Fruit fly (Drosophila melanogaster) whole organism, embryonic: Measurements from ENCODE around the gene Pka-C1.
A peak's percentile ranks its signal among the peaks of the same experiment; 100 is the strongest.

Source experiments
- B-H1 ChIP-seq: fragments of 200-800 bp; sonication (Bioruptor generic); IDR thresholded peaks from 3 replicates; pipeline ENCODE4 v1.3.6; 2022; ENCODE audit warnings: missing biosample characterization, missing genetic modification characterization
- Blimp-1 ChIP-seq: fragments of 200-800 bp; sonication (Bioruptor generic); optimal IDR thresholded peaks from 3 replicates; lab custom pipeline; 2018; ENCODE audit warnings: missing biosample characterization, missing genetic modification characterization, mild to moderate bottlenecking, moderate library complexity, missing genetic modification reagents
- CG11085 ChIP-seq: fragments of 200-800 bp; sonication (Bioruptor generic); IDR thresholded peaks from 2 replicates; pipeline ENCODE4 v1.3.6; 2022; ENCODE audit warnings: missing biosample characterization, missing genetic modification characterization
- CG12155 ChIP-seq: fragments of 200-800 bp; sonication (Bioruptor generic); optimal IDR thresholded peaks from 3 replicates; lab custom pipeline; 2016; ENCODE audit warnings: missing biosample characterization, missing genetic modification characterization
- CG1233 ChIP-seq: fragments of 200-800 bp; sonication (Bioruptor generic); optimal IDR thresholded peaks from 4 replicates; lab custom pipeline; 2018; ENCODE audit warnings: missing biosample characterization, mild to moderate bottlenecking, missing genetic modification characterization
- CG13894 ChIP-seq: fragments of 200-800 bp; sonication (Bioruptor generic); optimal IDR thresholded peaks from 3 replicates; lab custom pipeline; 2018; ENCODE audit warnings: missing biosample characterization, mild to moderate bottlenecking, missing genetic modification characterization, moderate library complexity
- CG14710 ChIP-seq: fragments of 200-800 bp; sonication (Bioruptor generic); optimal IDR thresholded peaks from 3 replicates; lab custom pipeline; 2019; ENCODE audit warnings: missing biosample characterization, mild to moderate bottlenecking, missing genetic modification characterization, moderate library complexity
- CG14860 ChIP-seq: fragments of 200-800 bp; sonication (Bioruptor generic); IDR thresholded peaks from 3 replicates; pipeline ENCODE4 v1.3.6; 2022; ENCODE audit warnings: missing biosample characterization, missing genetic modification characterization; ENCODE audit not compliant: partially characterized antibody
- CG1603 ChIP-seq: fragments of 200-800 bp; sonication (Bioruptor generic); optimal IDR thresholded peaks from 2 replicates; lab custom pipeline; 2019; ENCODE audit warnings: missing biosample characterization, mild to moderate bottlenecking, missing genetic modification characterization, moderate library complexity
- CG18011 ChIP-seq: fragments of 200-800 bp; sonication (Bioruptor generic); optimal IDR thresholded peaks from 2 replicates; lab custom pipeline; 2017; ENCODE audit warnings: missing biosample characterization, missing genetic modification characterization, mild to moderate bottlenecking, moderate library complexity, missing genotype
- CG18619 ChIP-seq: fragments of 200-800 bp; sonication (Bioruptor generic); optimal IDR thresholded peaks from 3 replicates; lab custom pipeline; 2017; ENCODE audit warnings: missing biosample characterization, mild to moderate bottlenecking, missing genetic modification characterization
- CG33213 ChIP-seq: fragments of 200-800 bp; sonication (Bioruptor generic); optimal IDR thresholded peaks from 3 replicates; lab custom pipeline; 2016; ENCODE audit warnings: missing biosample characterization, missing genetic modification characterization
- CG33557 ChIP-seq: fragments of 200-800 bp; sonication (Bioruptor generic); optimal IDR thresholded peaks from 2 replicates; lab custom pipeline; 2019; ENCODE audit warnings: missing biosample characterization, mild to moderate bottlenecking, missing genetic modification characterization, moderate library complexity
- CG3726 ChIP-seq: fragments of 200-800 bp; sonication (Bioruptor generic); IDR thresholded peaks from 3 replicates; pipeline ENCODE4, ENCODE4 v1.3.6; 2022; ENCODE audit warnings: missing biosample characterization, missing genetic modification characterization
- CG8290 ChIP-seq, 3 experiments: fragments of 200-800 bp; sonication (Bioruptor generic); optimal IDR thresholded peaks; 2 replicates each; lab custom pipeline; 2016 to 2019; ENCODE audit warnings: missing biosample characterization in 3 of 3, missing genetic modification characterization in 3 of 3, mild to moderate bottlenecking in 2 of 3, moderate library complexity in 1 of 3
- CG9797 ChIP-seq: fragments of 200-800 bp; sonication (Bioruptor generic); optimal IDR thresholded peaks from 3 replicates; lab custom pipeline; 2018; ENCODE audit warnings: missing biosample characterization, mild to moderate bottlenecking, missing genetic modification characterization
- CG9876 ChIP-seq: fragments of 200-800 bp; sonication (Bioruptor generic); optimal IDR thresholded peaks from 2 replicates; lab custom pipeline; 2016; ENCODE audit warnings: missing biosample characterization, missing genetic modification characterization
- Deaf1 ChIP-seq: fragments of 200-800 bp; optimal IDR thresholded peaks from 3 replicates; lab custom pipeline; 2019; ENCODE audit warnings: missing biosample characterization, mild to moderate bottlenecking, missing genetic modification characterization, moderate library complexity
- Dip2 ChIP-seq: fragments of 200-800 bp; sonication (Bioruptor generic); IDR thresholded peaks from 2 replicates; pipeline ENCODE4 v1.3.6; 2022; ENCODE audit warnings: missing biosample characterization, missing genetic modification characterization
- Dip3 ChIP-seq: fragments of 200-800 bp; sonication (Bioruptor generic); optimal IDR thresholded peaks from 3 replicates; lab custom pipeline; 2016; ENCODE audit warnings: missing biosample characterization, missing genetic modification characterization
- MESR4 ChIP-seq: fragments of 200-800 bp; sonication (Bioruptor generic); optimal IDR thresholded peaks from 2 replicates; lab custom pipeline; 2018; ENCODE audit warnings: missing biosample characterization, mild to moderate bottlenecking, missing genetic modification characterization, moderate library complexity
- MTF-1 ChIP-seq: fragments of 200-800 bp; sonication (Bioruptor generic); optimal IDR thresholded peaks from 2 replicates; lab custom pipeline; 2018; ENCODE audit warnings: missing biosample characterization, mild to moderate bottlenecking, missing genetic modification characterization, borderline replicate concordance
- Nf-YB ChIP-seq: fragments of 200-800 bp; sonication (Bioruptor generic); optimal IDR thresholded peaks from 3 replicates; lab custom pipeline; 2019; ENCODE audit warnings: missing biosample characterization, mild to moderate bottlenecking, missing genetic modification characterization, moderate library complexity
- PHDP ChIP-seq: fragments of 200-800 bp; sonication (Bioruptor generic); optimal IDR thresholded peaks from 3 replicates; lab custom pipeline; 2018; ENCODE audit warnings: missing biosample characterization, mild to moderate bottlenecking, missing genetic modification characterization, moderate library complexity
- Sry-β ChIP-seq: fragments of 200-800 bp; sonication (Bioruptor generic); optimal IDR thresholded peaks from 2 replicates; lab custom pipeline; 2018; ENCODE audit warnings: missing biosample characterization, mild to moderate bottlenecking, missing genetic modification characterization, moderate library complexity
- Trl ChIP-seq, 3 experiments: fragments of >200 bp in 2 of 3; fragments of 200-800 bp in 1 of 3; sonication (Bioruptor generic) in 1 of 3; optimal IDR thresholded peaks; 2 replicates in 1 of 3; 3 replicates in 2 of 3; lab custom pipeline; 2016 to 2017; ENCODE audit warnings: missing biosample characterization in 1 of 3, missing genetic modification characterization in 1 of 3
- abd-A ChIP-seq: fragments of 200-800 bp; sonication (Bioruptor generic); optimal IDR thresholded peaks from 3 replicates; lab custom pipeline; 2019; ENCODE audit warnings: missing biosample characterization, mild to moderate bottlenecking, missing genetic modification characterization, moderate library complexity
- cg ChIP-seq: fragments of 200-800 bp; sonication (Bioruptor generic); optimal IDR thresholded peaks from 3 replicates; lab custom pipeline; 2019; ENCODE audit warnings: missing biosample characterization, mild to moderate bottlenecking, missing genetic modification characterization, moderate library complexity
- danr ChIP-seq: fragments of 200-800 bp; sonication (Bioruptor generic); IDR thresholded peaks from 2 replicates; pipeline ENCODE4 v1.3.6; 2022; ENCODE audit warnings: missing biosample characterization, missing genetic modification characterization
- dysf ChIP-seq: fragments of 200-800 bp; sonication (Bioruptor generic); IDR thresholded peaks from 3 replicates; pipeline ENCODE4 v1.3.6; 2022; ENCODE audit warnings: missing biosample characterization, missing genetic modification characterization
- h ChIP-seq: fragments of >200 bp; optimal IDR thresholded peaks from 2 replicates; lab custom pipeline; 2017
- lov ChIP-seq, 2 experiments: fragments of 200-800 bp in 1 of 2; fragments of >200 bp in 1 of 2; sonication (Bioruptor generic) in 1 of 2; IDR thresholded peaks in 1 of 2; optimal IDR thresholded peaks in 1 of 2; 2 replicates in 1 of 2; 3 replicates in 1 of 2; pipeline versions ENCODE4 v1.3.6 to Lab custom; 2017 to 2022; ENCODE audit warnings: missing biosample characterization in 1 of 2, missing genetic modification characterization in 1 of 2
- repo ChIP-seq: fragments of 200-800 bp; sonication (Bioruptor generic); optimal IDR thresholded peaks from 2 replicates; lab custom pipeline; 2016; ENCODE audit warnings: missing biosample characterization, missing genetic modification characterization
- row ChIP-seq: fragments of 200-800 bp; sonication (Bioruptor generic); IDR thresholded peaks from 3 replicates; pipeline ENCODE4 v1.3.6; 2022; ENCODE audit warnings: missing biosample characterization, missing genetic modification characterization
- sens-2 ChIP-seq: fragments of 200-800 bp; sonication (Bioruptor generic); IDR thresholded peaks from 2 replicates; pipeline ENCODE4 v1.3.6; 2022; ENCODE audit warnings: missing biosample characterization, missing genetic modification characterization
- stc ChIP-seq: fragments of 200-800 bp; sonication (Bioruptor generic); IDR thresholded peaks from 2 replicates; pipeline ENCODE4 v1.3.6; 2022; ENCODE audit warnings: missing biosample characterization, missing genetic modification characterization
- trem ChIP-seq: fragments of 200-800 bp; optimal IDR thresholded peaks from 3 replicates; lab custom pipeline; 2019; ENCODE audit warnings: missing biosample characterization, mild to moderate bottlenecking, missing genetic modification characterization, moderate library complexity
- unc-4 ChIP-seq: fragments of 200-800 bp; sonication (Bioruptor generic); IDR thresholded peaks from 2 replicates; pipeline ENCODE4 v1.3.6; 2022; ENCODE audit warnings: missing biosample characterization, missing genetic modification characterization; ENCODE audit not compliant: partially characterized antibody
- unpg ChIP-seq: fragments of 200-800 bp; sonication (Bioruptor generic); optimal IDR thresholded peaks from 3 replicates; lab custom pipeline; 2018; ENCODE audit warnings: missing biosample characterization, mild to moderate bottlenecking, missing genetic modification characterization, moderate library complexity
- vvl ChIP-seq: fragments of 200-800 bp; sonication (Bioruptor generic); IDR thresholded peaks from 2 replicates; pipeline ENCODE4 v1.3.6; 2022; ENCODE audit warnings: missing biosample characterization, missing genetic modification characterization
- z ChIP-seq: fragments of 200-800 bp; sonication (Bioruptor generic); IDR thresholded peaks from 3 replicates; pipeline ENCODE4 v1.3.6; 2022; ENCODE audit warnings: missing biosample characterization, missing genetic modification characterization
- zen ChIP-seq: fragments of 200-800 bp; sonication (Bioruptor generic); optimal IDR thresholded peaks from 3 replicates; lab custom pipeline; 2018; ENCODE audit warnings: missing biosample characterization, mild to moderate bottlenecking, missing genetic modification characterization, moderate library complexity

Pka-C1 gene

DNA sequence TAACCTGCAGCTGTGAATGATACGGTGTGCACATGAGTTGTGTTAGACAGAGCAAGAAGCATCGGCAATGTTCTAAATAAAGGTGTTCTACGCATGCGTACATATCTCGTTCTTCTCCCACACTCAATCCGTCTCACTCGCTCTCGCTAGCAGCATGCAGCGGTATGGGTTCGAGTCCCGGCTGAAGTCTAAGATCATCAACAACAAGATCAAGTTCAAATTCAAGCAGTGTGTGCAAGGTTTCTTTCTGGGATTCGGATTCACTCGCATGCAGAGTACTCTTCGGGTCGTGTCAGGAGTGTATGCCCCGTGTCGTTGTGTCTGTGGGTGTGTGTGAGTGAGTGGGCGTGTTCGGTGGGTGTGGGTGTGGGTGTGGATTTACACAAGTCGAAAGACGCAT is 32.2 kb upstream of the Pka-C1 start (continued):
- no peak for TF ChIP-seq CG1233 (GFP tag; lab: Kevin White, UChicago)
- TF ChIP-seq CG33557 (GFP tag; lab: Kevin White, UChicago), result no peak
- no peak for TF ChIP-seq sens-2 (GFP tag; lab: Robert Waterston, UW)
- TF ChIP-seq Nf-YB (GFP tag; lab: Kevin White, UChicago), result no peak
- no peak for TF ChIP-seq vvl (GFP tag; lab: Robert Waterston, UW)
- no peak for TF ChIP-seq Blimp-1
- TF ChIP-seq unc-4 (GFP tag; lab: Robert Waterston, UW), result no peak
- no peak for TF ChIP-seq MTF-1 (GFP tag; lab: Kevin White, UChicago)
- TF ChIP-seq lov (optimal IDR thresholded peaks at IDR 0.05; lab: Kevin White, UChicago), result no peak
- no peak for TF ChIP-seq lov (GFP tag; IDR thresholded peaks at IDR 0.05; lab: Robert Waterston, UW)
- no peak for TF ChIP-seq CG11085 (GFP tag; lab: Robert Waterston, UW)
- TF ChIP-seq B-H1 (GFP tag; lab: Robert Waterston, UW), result no peak
- peak; percentile 37 for TF ChIP-seq cg (GFP tag; lab: Kevin White, UChicago)
- TF ChIP-seq CG9876 (GFP tag; lab: Kevin White, UChicago), result no peak
- TF ChIP-seq CG14860 (GFP tag; lab: Robert Waterston, UW), result no peak
- no peak for TF ChIP-seq CG18011 (GFP tag; lab: Kevin White, UChicago)
- no peak for TF ChIP-seq Dip3 (GFP tag; lab: Kevin White, UChicago)
- TF ChIP-seq trem (tag; lab: Kevin White, UChicago), result peak; percentile 11
- TF ChIP-seq z, result 0 out of 3 replicates have a peak, but pooled peaks have one; percentile 7
- TF ChIP-seq Trl (optimal IDR thresholded peaks at IDR 0.05; lab: Kevin White, UChicago), result no peak
- TF ChIP-seq Trl (GFP tag; optimal IDR thresholded peaks at IDR 0.05; lab: Kevin White, UChicago), result no peak
- TF ChIP-seq CG18619 (GFP tag; lab: Kevin White, UChicago), result no peak
- TF ChIP-seq Sry-β (GFP tag; lab: Kevin White, UChicago), result no peak
- TF ChIP-seq Deaf1 (tag; lab: Kevin White, UChicago), result peak; percentile 80
- no peak for TF ChIP-seq Dip2 (GFP tag; lab: Robert Waterston, UW)
- no peak for TF ChIP-seq CG13894 (tag; lab: Kevin White, UChicago)
- no peak for TF ChIP-seq CG33213 (GFP tag; lab: Kevin White, UChicago)
- no peak for TF ChIP-seq CG12155 (GFP tag; lab: Kevin White, UChicago)
- TF ChIP-seq CG14710 (tag; lab: Kevin White, UChicago), result no peak
- no peak for TF ChIP-seq dysf (GFP tag; lab: Robert Waterston, UW)
- no peak for TF ChIP-seq unpg (GFP tag; lab: Kevin White, UChicago)
- TF ChIP-seq MESR4 (GFP tag; lab: Kevin White, UChicago), result no peak
- TF ChIP-seq CG9797, result no peak
- no peak for TF ChIP-seq h (lab: Kevin White, UChicago)
- no peak for TF ChIP-seq row (GFP tag; lab: Robert Waterston, UW)
- TF ChIP-seq CG1603 (tag; lab: Kevin White, UChicago), result peak; percentile 2
- TF ChIP-seq CG8290 (GFP tag; optimal IDR thresholded peaks at IDR 0.05; lab: Kevin White, UChicago), result peak; percentile 35
- TF ChIP-seq CG8290 (tag; optimal IDR thresholded peaks at IDR 0.05; lab: Kevin White, UChicago), result no peak
- TF ChIP-seq PHDP (tag; lab: Kevin White, UChicago), result no peak
- TF ChIP-seq zen (tag; lab: Kevin White, UChicago), result peak; percentile 28
- no peak for TF ChIP-seq repo
- TF ChIP-seq CG3726 (GFP tag; lab: Robert Waterston, UW), result no peak
- TF ChIP-seq abd-A, result no peak
- no peak for TF ChIP-seq danr (GFP tag; lab: Robert Waterston, UW)
- no peak for TF ChIP-seq stc (GFP tag; lab: Robert Waterston, UW)
